Worm (Caenorhabditis elegans) whole organism, late embryonic: ENCODE data around the gene grd-4.

Experiments
- K02D7.2 ChIP-seq: sonication (generic microtip); optimal IDR thresholded peaks from 2 replicates; lab custom pipeline; 2017; ENCODE audit warnings: mild to moderate bottlenecking, missing genetic modification characterization, missing compliant biosample characterization
- Y22D7AL.16 ChIP-seq: sonication (generic microtip); optimal IDR thresholded peaks from 2 replicates; lab custom pipeline; 2016; ENCODE audit warnings: missing genetic modification characterization, missing compliant biosample characterization
- ceh-19 ChIP-seq: fragments of 200-800 bp; sonication (Bioruptor generic); optimal IDR thresholded peaks from 2 replicates; lab custom pipeline; 2018; ENCODE audit warnings: mild to moderate bottlenecking, missing genetic modification characterization, missing compliant biosample characterization
- dve-1 ChIP-seq: sonication (generic microtip); optimal IDR thresholded peaks from 2 replicates; lab custom pipeline; 2017; ENCODE audit warnings: antibody characterized with exemption, mild to moderate bottlenecking, missing genetic modification characterization, missing compliant biosample characterization
- elt-2 ChIP-seq: sonication (generic microtip); optimal IDR thresholded peaks from 2 replicates; lab custom pipeline; 2016; ENCODE audit warnings: missing genetic modification reagents, missing genetic modification characterization, missing compliant biosample characterization
- hlh-30 ChIP-seq: sonication (generic microtip); optimal IDR thresholded peaks from 2 replicates; lab custom pipeline; 2017; ENCODE audit warnings: antibody characterized with exemption, missing genetic modification characterization, missing compliant biosample characterization; ENCODE audit not compliant: insufficient read depth
- nhr-11 ChIP-seq: fragments of 150-350 bp; optimal IDR thresholded peaks from 2 replicates; lab custom pipeline; 2014; ENCODE audit warnings: missing biosample characterization, missing genetic modification characterization
- pag-3 ChIP-seq: sonication (generic microtip); optimal IDR thresholded peaks from 2 replicates; lab custom pipeline; 2016; ENCODE audit warnings: missing compliant biosample characterization, missing genetic modification characterization, borderline replicate concordance
- pha-4 ChIP-seq: fragments of 150-350 bp; optimal IDR thresholded peaks from 2 replicates; lab custom pipeline; 2018; ENCODE audit warnings: missing biosample characterization, missing genetic modification reagents, missing genetic modification characterization
- pqm-1 ChIP-seq: sonication (generic microtip); optimal IDR thresholded peaks from 2 replicates; lab custom pipeline; 2016; ENCODE audit warnings: missing genetic modification characterization, missing compliant biosample characterization
- ref-2 ChIP-seq: sonication (generic microtip); optimal IDR thresholded peaks from 2 replicates; lab custom pipeline; 2016; ENCODE audit warnings: missing genetic modification characterization, missing compliant biosample characterization
- sdc-2 ChIP-seq: sonication (generic microtip); optimal IDR thresholded peaks from 2 replicates; lab custom pipeline; 2016; ENCODE audit warnings: missing genotype, missing genetic modification characterization, missing compliant biosample characterization
- sox-2 ChIP-seq: fragments of 200-800 bp; sonication (Bioruptor generic); IDR thresholded peaks from 2 replicates; pipeline ENCODE4 v1.3.6; 2022; ENCODE audit warnings: missing genetic modification reagents, missing genetic modification characterization, missing compliant biosample characterization
- tbx-2 ChIP-seq: sonication (generic microtip); optimal IDR thresholded peaks from 2 replicates; lab custom pipeline; 2016; ENCODE audit warnings: missing genetic modification characterization, missing compliant biosample characterization

DNA sequence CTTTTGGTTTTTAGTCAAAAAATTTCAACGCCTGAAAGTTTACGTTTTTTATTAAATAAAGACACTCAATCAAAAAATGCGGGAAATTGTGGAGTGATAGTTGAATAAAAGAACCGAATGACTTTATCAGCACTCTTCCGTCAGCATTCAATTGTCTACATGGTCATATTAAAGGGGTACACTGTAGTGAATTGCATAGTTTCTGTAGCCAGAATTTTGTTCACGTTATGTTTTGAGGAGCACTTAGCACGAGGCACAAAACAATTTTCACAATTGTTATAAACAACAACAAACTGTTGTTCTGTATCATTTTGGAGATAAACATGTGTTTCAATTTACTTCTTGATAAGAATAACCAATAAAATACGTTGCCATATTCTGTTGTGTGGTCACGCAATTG, 48.0 kb downstream of the grd-4 start, which contains the start of gene D2021.4:
- TF ChIP-seq pha-4 (no peak), nhr-11 (tag; lab: Kevin White, UChicago) (no peak), pqm-1 (no peak), ref-2 (no peak), elt-2 (tag; lab: Kevin White, UChicago) (peak; percentile 31), dve-1 (tag; lab: Kevin White, UChicago) (no peak), K02D7.2 (tag; lab: Kevin White, UChicago) (no peak), hlh-30 (no peak), tbx-2 (tag; lab: Kevin White, UChicago) (no peak), pag-3 (tag; lab: Kevin White, UChicago) (no peak), Y22D7AL.16 (tag; lab: Kevin White, UChicago) (no peak), ceh-19 (GFP tag; lab: Kevin White, UChicago) (no peak), sox-2 (GFP tag; lab: Robert Waterston, UW) (no peak), sdc-2 (tag; lab: Kevin White, UChicago) (no peak)
